Worm (Caenorhabditis elegans) whole organism, L4 larva: Measurements from ENCODE around the gene C49C3.15.

Source experiments
- F37D6.2 ChIP-seq: sonication (generic microtip); optimal IDR thresholded peaks from 2 replicates; lab custom pipeline; 2016; ENCODE audit warnings: mild to moderate bottlenecking, missing genetic modification characterization, missing compliant biosample characterization
- R02D3.7 ChIP-seq: fragments of 150-350 bp; sonication (generic microtip); optimal IDR thresholded peaks from 3 replicates; lab custom pipeline; 2014; ENCODE audit warnings: missing biosample characterization, missing genetic modification characterization
- Y48G9A.11 ChIP-seq: fragments of 200-800 bp; sonication (Bioruptor generic); IDR thresholded peaks from 2 replicates; pipeline ENCODE4 v1.3.6; 2022; ENCODE audit warnings: missing genetic modification reagents, missing genetic modification characterization, missing compliant biosample characterization
- Y5F2A.4 ChIP-seq: fragments of 200-800 bp; sonication (Bioruptor generic); optimal IDR thresholded peaks from 2 replicates; lab custom pipeline; 2018; ENCODE audit warnings: mild to moderate bottlenecking, missing genetic modification characterization, missing compliant biosample characterization
- Y75B8A.6 ChIP-seq: fragments of 200-800 bp; sonication (Bioruptor generic); IDR thresholded peaks from 2 replicates; pipeline ENCODE4 v1.3.6; 2022; ENCODE audit warnings: missing genetic modification reagents, missing genetic modification characterization, missing compliant biosample characterization
- ZK546.5 ChIP-seq, 2 experiments: sonication (generic microtip); optimal IDR thresholded peaks; 2 replicates each; lab custom pipeline; 2017; ENCODE audit warnings: missing biosample characterization in 2 of 2, missing genetic modification characterization in 2 of 2
- ceh-20 ChIP-seq: fragments of 200-800 bp; sonication (Bioruptor generic); IDR thresholded peaks from 2 replicates; pipeline ENCODE4 v1.3.6; 2022; ENCODE audit warnings: missing genetic modification reagents, missing genetic modification characterization, missing compliant biosample characterization
- ces-1 ChIP-seq: fragments of 150-350 bp; sonication (generic microtip); optimal IDR thresholded peaks from 4 replicates; lab custom pipeline; 2014; ENCODE audit warnings: missing biosample characterization, missing genetic modification reagents, missing genetic modification characterization
- ctbp-1 ChIP-seq: fragments of 200-800 bp; sonication (Bioruptor generic); IDR thresholded peaks from 2 replicates; pipeline ENCODE4 v1.3.6; 2022; ENCODE audit warnings: missing genetic modification reagents, missing genetic modification characterization, missing compliant biosample characterization
- dmd-6 ChIP-seq: fragments of 200-800 bp; sonication (Bioruptor generic); IDR thresholded peaks from 2 replicates; pipeline ENCODE4 v1.3.6; 2022; ENCODE audit warnings: missing genetic modification reagents, missing genetic modification characterization, missing compliant biosample characterization
- dve-1 ChIP-seq: sonication (generic microtip); optimal IDR thresholded peaks from 2 replicates; lab custom pipeline; 2017; ENCODE audit warnings: antibody characterized with exemption, mild to moderate bottlenecking, missing genetic modification characterization, missing compliant biosample characterization; ENCODE audit not compliant: insufficient read depth
- fkh-10 ChIP-seq: fragments of 150-350 bp; optimal IDR thresholded peaks from 2 replicates; lab custom pipeline; 2014; ENCODE audit warnings: missing biosample characterization, missing genetic modification reagents, missing genetic modification characterization
- hif-1 ChIP-seq, 2 experiments: sonication (generic microtip); optimal IDR thresholded peaks; 2 replicates each; lab custom pipeline; 2016 to 2017; ENCODE audit warnings: missing compliant biosample characterization in 2 of 2, missing genetic modification characterization in 2 of 2, missing genetic modification reagents in 2 of 2, missing genotype in 2 of 2, mild to moderate bottlenecking in 1 of 2
- hlh-11 ChIP-seq: fragments of 200-800 bp; sonication (Bioruptor generic); optimal IDR thresholded peaks from 2 replicates; lab custom pipeline; 2018; ENCODE audit warnings: mild to moderate bottlenecking, missing genetic modification characterization, missing compliant biosample characterization
- jun-1 ChIP-seq: fragments of 150-350 bp; optimal IDR thresholded peaks from 2 replicates; lab custom pipeline; 2014; ENCODE audit warnings: missing biosample characterization, missing genetic modification reagents, missing genetic modification characterization
- lin-38 ChIP-seq: fragments of 200-800 bp; sonication (Bioruptor generic); IDR thresholded peaks from 2 replicates; pipeline ENCODE4 v1.3.6; 2022; ENCODE audit warnings: missing genetic modification reagents, missing genetic modification characterization, missing compliant biosample characterization
- lir-3 ChIP-seq: sonication (generic microtip); optimal IDR thresholded peaks from 2 replicates; lab custom pipeline; 2016; ENCODE audit warnings: mild to moderate bottlenecking, missing genetic modification characterization, missing compliant biosample characterization
- lsy-2 ChIP-seq, 2 experiments: fragments of 150-350 bp in 1 of 2; sonication (generic microtip) in 1 of 2; optimal IDR thresholded peaks; 2 replicates each; lab custom pipeline; 2014 to 2017; ENCODE audit warnings: missing biosample characterization in 2 of 2, missing genetic modification characterization in 2 of 2
- mdl-1 ChIP-seq, 2 experiments: fragments of 150-350 bp in 1 of 2; sonication (generic microtip) in 1 of 2; optimal IDR thresholded peaks; 2 replicates each; lab custom pipeline; 2014 to 2017; ENCODE audit warnings: missing biosample characterization in 2 of 2, missing genetic modification characterization in 2 of 2
- mep-1 ChIP-seq: fragments of 150-350 bp; sonication (generic microtip); optimal IDR thresholded peaks from 3 replicates; lab custom pipeline; 2014; ENCODE audit warnings: missing biosample characterization, missing genetic modification characterization
- mes-2 ChIP-seq: sonication (generic microtip); optimal IDR thresholded peaks from 2 replicates; lab custom pipeline; 2016; ENCODE audit warnings: missing genotype, mild to moderate bottlenecking, missing genetic modification characterization, missing compliant biosample characterization; ENCODE audit not compliant: poor library complexity, severe bottlenecking
- nhr-102 ChIP-seq: sonication (generic microtip); optimal IDR thresholded peaks from 2 replicates; lab custom pipeline; 2016; ENCODE audit warnings: mild to moderate bottlenecking, missing genetic modification characterization, moderate library complexity, missing compliant biosample characterization
- nhr-41 ChIP-seq: fragments of 200-800 bp; sonication (Bioruptor generic); IDR thresholded peaks from 2 replicates; pipeline ENCODE4 v1.3.6; 2022; ENCODE audit warnings: missing genetic modification reagents, missing genetic modification characterization, missing compliant biosample characterization
- nhr-48 ChIP-seq: sonication (generic microtip); optimal IDR thresholded peaks from 2 replicates; lab custom pipeline; 2016; ENCODE audit warnings: mild to moderate bottlenecking, missing genetic modification characterization, missing compliant biosample characterization
- pha-4 ChIP-seq, 2 experiments: fragments of 150-350 bp in 1 of 2; fragments of 200-800 bp in 1 of 2; sonication (Bioruptor generic) in 1 of 2; IDR thresholded peaks in 1 of 2; optimal IDR thresholded peaks in 1 of 2; 2 replicates each; pipeline versions ENCODE4 v1.3.6 to Lab custom; 2014 to 2022; ENCODE audit warnings: missing genetic modification characterization in 2 of 2, missing genetic modification reagents in 2 of 2, missing biosample characterization in 1 of 2, missing compliant biosample characterization in 1 of 2
- rbr-2 ChIP-seq: sonication (generic microtip); optimal IDR thresholded peaks from 2 replicates; lab custom pipeline; 2016; ENCODE audit warnings: missing genotype, missing genetic modification characterization, missing compliant biosample characterization
- saeg-2 ChIP-seq: fragments of 200-800 bp; sonication (Bioruptor generic); IDR thresholded peaks from 2 replicates; pipeline ENCODE4 v1.3.6; 2022; ENCODE audit warnings: missing genetic modification reagents, missing genetic modification characterization, missing compliant biosample characterization
- sdz-12 ChIP-seq: fragments of 200-800 bp; sonication (Bioruptor generic); optimal IDR thresholded peaks from 2 replicates; lab custom pipeline; 2018; ENCODE audit warnings: mild to moderate bottlenecking, missing genetic modification characterization, missing compliant biosample characterization
- snpc-1.2 ChIP-seq: fragments of 200-800 bp; sonication (Bioruptor generic); IDR thresholded peaks from 2 replicates; pipeline ENCODE4 v1.3.6; 2022; ENCODE audit warnings: missing genetic modification reagents, missing genetic modification characterization, missing compliant biosample characterization
- tra-1 ChIP-seq: fragments of 200-800 bp; sonication (Bioruptor generic); IDR thresholded peaks from 2 replicates; pipeline ENCODE4 v1.3.6; 2022; ENCODE audit warnings: missing genetic modification reagents, missing genetic modification characterization, missing compliant biosample characterization
- unc-130 ChIP-seq: sonication (generic microtip); optimal IDR thresholded peaks from 2 replicates; lab custom pipeline; 2016; ENCODE audit warnings: missing genetic modification reagents, missing genetic modification characterization, missing compliant biosample characterization
- unc-62 ChIP-seq, 3 experiments: fragments of 150-350 bp in 1 of 3; sonication (generic microtip); optimal IDR thresholded peaks in 2 of 3; peaks in 1 of 3; 1 replicate in 1 of 3; 2 replicates in 2 of 3; lab custom pipeline; 2014 to 2017; ENCODE audit warnings: missing biosample characterization in 3 of 3, missing genetic modification characterization in 3 of 3, missing genetic modification reagents in 3 of 3, missing genotype in 1 of 3
- ztf-7 ChIP-seq: fragments of 150-350 bp; optimal IDR thresholded peaks from 2 replicates; lab custom pipeline; 2014; ENCODE audit warnings: missing biosample characterization, missing genetic modification characterization

Gene C49C3.15

DNA sequence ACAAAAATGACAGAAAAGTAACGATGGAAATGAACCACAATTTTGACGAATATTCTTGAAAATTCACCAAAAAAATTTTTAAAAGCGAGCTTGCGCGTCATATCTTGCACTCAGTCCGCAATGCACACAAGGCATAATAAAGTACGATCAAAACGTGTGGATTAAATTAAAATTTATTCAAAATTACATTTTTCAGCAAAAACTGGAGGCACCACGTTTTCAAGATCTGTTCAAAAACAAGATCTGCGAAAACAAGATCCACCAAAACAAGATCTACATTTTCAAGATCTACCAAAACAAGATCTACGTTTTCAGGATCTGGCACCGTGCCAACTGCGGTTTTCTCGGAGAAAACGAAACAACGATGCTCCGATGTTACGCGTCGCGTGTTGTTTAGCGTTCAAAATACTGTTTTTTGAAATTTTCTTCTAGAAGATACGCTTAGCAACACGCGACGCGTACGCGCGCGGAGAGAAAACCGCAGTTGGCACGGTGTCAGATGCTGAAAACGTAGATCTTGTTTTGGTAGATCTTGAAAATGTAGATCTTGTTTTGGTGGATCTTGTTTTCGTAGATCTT lies 49.4 kb upstream of the C49C3.15 start:
- TF ChIP-seq snpc-1.2 (GFP tag; lab: Robert Waterston, UW) (peak; percentile 44; the same call in 1 of the 2 replicates), Y48G9A.11 (GFP tag; lab: Robert Waterston, UW) (peak; percentile 41; the same call in 1 of the 2 replicates), lin-38 (0 out of 2 replicates have a peak, but pooled peaks have one; percentile 16)

DNA sequence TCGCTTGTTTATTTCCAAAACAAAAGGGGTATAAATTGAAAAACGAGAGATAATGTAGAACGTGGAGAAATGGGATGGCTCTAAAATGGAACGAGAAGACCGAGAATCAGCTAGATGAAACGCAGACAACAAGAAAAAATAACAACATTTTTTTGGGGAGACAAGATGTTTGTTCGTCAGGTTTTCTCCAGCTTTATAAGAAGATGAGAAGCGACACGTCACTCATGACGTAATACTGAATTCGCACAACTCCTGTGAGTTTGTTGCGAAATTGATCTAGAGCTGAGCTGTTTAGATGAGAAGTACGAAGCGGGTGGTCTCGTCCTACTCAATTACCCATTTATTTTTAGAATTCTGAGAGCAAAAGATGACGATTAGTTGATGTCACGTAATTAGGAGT lies 48.8 kb upstream of the C49C3.15 start:
- TF ChIP-seq pha-4 (GFP tag; IDR thresholded peaks at IDR 0.05; lab: Robert Waterston, UW): no peak
- TF ChIP-seq pha-4 (tag; optimal IDR thresholded peaks at IDR 0.05; lab: Kevin White, UChicago): no peak
- no peak for TF ChIP-seq unc-130 (GFP tag; lab: Kevin White, UChicago)
- TF ChIP-seq ces-1 (GFP tag; lab: Kevin White, UChicago): no peak
- no peak for TF ChIP-seq saeg-2 (GFP tag; lab: Robert Waterston, UW)
- TF ChIP-seq rbr-2 (tag; lab: Kevin White, UChicago): peak; percentile 7
- no peak for TF ChIP-seq lir-3 (tag; lab: Kevin White, UChicago)
- no peak for TF ChIP-seq ZK546.5 (tag; optimal IDR thresholded peaks at IDR 0.05; lab: Kevin White, UChicago)
- no peak for TF ChIP-seq R02D3.7 (tag; lab: Kevin White, UChicago)
- no peak for TF ChIP-seq sdz-12
- TF ChIP-seq hif-1 (tag; optimal IDR thresholded peaks at IDR 0.05; lab: Kevin White, UChicago): peak in 1 of 2 experiments; percentile 26
- peak; percentile 11 for TF ChIP-seq dve-1 (tag; lab: Kevin White, UChicago)
- TF ChIP-seq ctbp-1 (GFP tag; lab: Robert Waterston, UW): peak; percentile 63; the same call in 1 of the 2 replicates
- TF ChIP-seq hlh-11 (tag; lab: Kevin White, UChicago): no peak
- TF ChIP-seq nhr-48 (tag; lab: Kevin White, UChicago): no peak
- TF ChIP-seq mep-1 (tag; lab: Kevin White, UChicago): peak; percentile 12
- no peak for TF ChIP-seq jun-1 (tag; lab: Kevin White, UChicago)
- TF ChIP-seq mes-2 (tag; lab: Kevin White, UChicago): peak; percentile 42
- 0 out of 2 replicates have a peak, but pooled peaks have one; percentile 20 for TF ChIP-seq Y75B8A.6 (GFP tag; lab: Robert Waterston, UW)
- no peak for TF ChIP-seq nhr-102 (tag; lab: Kevin White, UChicago)
- TF ChIP-seq dmd-6 (GFP tag; lab: Robert Waterston, UW): 0 out of 2 replicates have a peak, but pooled peaks have one; percentile 25
- peak; percentile 39; the same call in 1 of the 2 replicates for TF ChIP-seq ceh-20 (GFP tag; lab: Robert Waterston, UW)
- TF ChIP-seq unc-62 (GFP tag; optimal IDR thresholded peaks at IDR 0.05 in 1 of 2; lab: Kevin White, UChicago): peak in 1 of 2 experiments; percentile 49
- TF ChIP-seq unc-62 (tag; optimal IDR thresholded peaks at IDR 0.05; lab: Kevin White, UChicago): no peak
- no peak for TF ChIP-seq fkh-10 (GFP tag; lab: Kevin White, UChicago)
- no peak for TF ChIP-seq Y5F2A.4 (GFP tag; lab: Kevin White, UChicago)
- TF ChIP-seq mdl-1 (tag; optimal IDR thresholded peaks at IDR 0.05; lab: Kevin White, UChicago): peak in 1 of 2 experiments; percentile 3
- peak in 1 of 2 experiments; percentile 52 for TF ChIP-seq lsy-2 (tag; optimal IDR thresholded peaks at IDR 0.05; lab: Kevin White, UChicago)
- 0 out of 2 replicates have a peak, but pooled peaks have one; percentile 34 for TF ChIP-seq snpc-1.2 (GFP tag; lab: Robert Waterston, UW)
- no peak for TF ChIP-seq tra-1
- TF ChIP-seq F37D6.2: no peak

DNA sequence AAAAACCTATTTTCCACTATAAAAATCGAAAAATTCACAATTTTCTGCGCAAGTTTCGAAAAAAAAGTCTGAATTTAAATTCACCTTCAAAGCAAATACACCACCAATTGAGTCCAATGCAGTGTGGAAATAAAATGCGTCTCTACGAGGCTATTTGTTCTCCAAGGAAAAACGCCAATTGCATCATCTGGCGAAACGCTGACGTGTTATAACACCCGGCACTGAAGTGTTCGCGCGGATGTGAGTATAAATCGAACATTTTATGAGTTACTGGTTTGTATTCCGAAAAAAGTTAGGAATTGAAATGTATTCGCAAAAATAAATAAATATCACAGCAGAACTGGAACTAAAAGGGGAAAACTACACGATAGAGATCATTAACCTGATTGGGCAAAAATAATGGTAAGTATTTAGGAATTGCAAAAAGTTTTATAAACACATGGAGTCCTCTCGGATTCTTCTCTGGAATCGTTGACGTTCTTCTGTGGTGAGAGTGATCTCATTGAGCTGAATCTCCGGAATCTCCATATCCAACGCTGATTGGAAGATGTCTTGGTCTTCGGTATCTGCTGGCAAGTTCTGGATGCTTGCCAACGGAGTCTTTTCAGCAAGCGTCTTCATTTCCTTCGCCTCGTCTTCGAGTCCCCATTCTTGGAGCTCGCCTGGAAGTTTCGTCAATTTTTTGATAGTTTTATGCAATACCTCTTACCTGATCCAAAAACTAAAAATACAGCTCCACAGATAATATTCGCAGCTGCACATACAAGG lies 45.9 kb upstream of the C49C3.15 start, which contains the start of gene zipt-7.1:
Gene zipt-7.1 (minus strand): TSS at position 232 of the 768 bp plus-strand sequence.
- TF ChIP-seq ztf-7 (tag; lab: Kevin White, UChicago): peak; percentile 48
- TF ChIP-seq nhr-41 (GFP tag; lab: Robert Waterston, UW): no peak
- TF ChIP-seq dve-1 (tag; lab: Kevin White, UChicago): peak; percentile 0
- 0 out of 2 replicates have a peak, but pooled peaks have one; percentile 10 for TF ChIP-seq lin-38
